Worm (Caenorhabditis elegans) whole organism, young adult: ENCODE measurements around the gene C35B1.7.

Experiments
- ceh-79 ChIP-seq: sonication (generic microtip); optimal IDR thresholded peaks from 2 replicates; lab custom pipeline; 2017; ENCODE audit warnings: mild to moderate bottlenecking, missing genetic modification characterization, missing compliant biosample characterization
- dox-1 ChIP-seq: fragments of 200-800 bp; sonication (Bioruptor generic); IDR thresholded peaks from 2 replicates; pipeline ENCODE4 v1.3.6; 2022; ENCODE audit warnings: missing genetic modification reagents, missing genetic modification characterization, missing compliant biosample characterization
- gei-17 ChIP-seq: fragments of 200-800 bp; sonication (Bioruptor generic); optimal IDR thresholded peaks from 2 replicates; lab custom pipeline; 2018; ENCODE audit warnings: mild to moderate bottlenecking, missing genetic modification characterization, missing compliant biosample characterization
- madf-6 ChIP-seq: fragments of 200-800 bp; sonication (Bioruptor generic); IDR thresholded peaks from 2 replicates; pipeline ENCODE4 v1.3.6; 2022; ENCODE audit warnings: missing genetic modification reagents, missing genetic modification characterization, missing compliant biosample characterization
- snpc-4 ChIP-seq, 5 experiments: fragments of 150-350 bp in 1 of 5; sonication (generic microtip) in 4 of 5; optimal IDR thresholded peaks; 2 replicates each; lab custom pipeline; 2014 to 2018; ENCODE audit warnings: missing genetic modification characterization in 5 of 5, missing biosample characterization in 3 of 5, antibody characterized with exemption in 2 of 5, mild to moderate bottlenecking in 2 of 5, missing compliant biosample characterization in 2 of 5, missing genotype in 2 of 5, moderate library complexity in 2 of 5, missing genetic modification reagents in 1 of 5

DNA sequence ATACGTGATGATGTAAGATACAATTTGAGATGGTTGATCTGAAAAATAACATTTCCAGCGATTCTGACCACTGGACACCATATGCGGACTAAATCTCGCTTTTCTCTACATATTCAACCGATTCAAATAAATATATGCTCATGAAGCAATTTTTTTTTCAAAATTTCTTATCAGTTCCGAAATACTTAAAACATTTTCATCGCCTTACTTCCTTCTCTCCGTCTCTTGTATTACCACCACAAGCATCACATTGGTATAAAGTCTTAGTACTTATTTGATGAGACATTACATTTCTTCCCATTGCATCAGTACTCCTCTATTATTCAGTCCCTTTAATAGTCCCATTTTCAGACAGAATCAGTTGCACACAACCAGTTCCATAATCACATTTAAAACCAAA is 45.8 kb downstream of the C35B1.7 start, which contains the start of gene K08D10.14:
- no peak for TF ChIP-seq madf-6 (GFP tag; lab: Robert Waterston, UW)
- no peak for TF ChIP-seq ceh-79 (tag; lab: Kevin White, UChicago)
- no peak for TF ChIP-seq snpc-4 (GFP tag; optimal IDR thresholded peaks at IDR 0.05; lab: Kevin White, UChicago)
- TF ChIP-seq snpc-4 (tag; optimal IDR thresholded peaks at IDR 0.05; lab: Kevin White, UChicago): no peak
- TF ChIP-seq gei-17 (GFP tag; lab: Kevin White, UChicago): no peak
- TF ChIP-seq dox-1 (GFP tag; lab: Robert Waterston, UW): no peak
